Fruit fly (Drosophila melanogaster): ENCODE data around the gene CG8112.

CG8112 gene

dm6 chr3R:8694110-8694826 is 18.5 kb upstream of the CG8112 start:
- no peak for TF ChIP-seq Jra (GFP tag; optimal IDR thresholded peaks at IDR 0.05)
- TF ChIP-seq Sp1 (GFP tag; optimal IDR thresholded peaks at IDR 0.05): peak; percentile 79
- TF ChIP-seq CrebA (GFP tag; optimal IDR thresholded peaks at IDR 0.05; ENCODE audit: borderline replicate concordance): peak; percentile 39

DNA sequence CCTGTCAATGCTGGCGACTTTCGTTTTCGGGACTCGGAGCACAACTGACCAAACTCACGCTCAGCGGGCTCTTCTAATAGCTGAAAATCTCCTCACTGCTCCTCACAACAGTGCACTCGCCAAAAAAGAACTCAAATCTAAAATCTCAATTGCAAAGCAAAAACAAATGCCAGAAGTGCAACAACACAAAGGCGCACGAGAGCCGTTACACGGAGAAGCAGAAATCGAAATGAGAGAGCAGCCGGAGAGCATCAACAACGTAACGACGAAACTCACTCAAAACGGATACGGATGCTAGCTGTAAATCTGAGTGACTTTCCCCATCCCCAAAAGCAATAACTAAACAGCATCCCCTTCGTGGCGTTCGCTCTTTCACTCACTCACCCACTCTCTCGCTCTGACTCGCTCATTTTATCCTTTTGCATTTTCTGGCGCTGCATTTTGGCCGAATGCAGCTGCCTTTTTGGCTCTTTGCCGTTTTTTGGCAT is 14.9 kb upstream of the CG8112 start, which contains the start of gene hb:
Gene hb (minus strand): TSS at position 51 of the 488 bp plus-strand sequence.
- TF ChIP-seq HLH106 (tag; optimal IDR thresholded peaks at IDR 0.05) (no peak), GATAd (GFP tag; optimal IDR thresholded peaks at IDR 0.05) (no peak), woc (GFP tag; optimal IDR thresholded peaks at IDR 0.05) (no peak), OdsH (GFP tag; optimal IDR thresholded peaks at IDR 0.05) (no peak), Mio (GFP tag; optimal IDR thresholded peaks at IDR 0.05) (no peak), brk (GFP tag; optimal IDR thresholded peaks at IDR 0.05) (no peak), Dif (GFP tag; optimal IDR thresholded peaks at IDR 0.05; ENCODE audit: partially characterized antibody) (no peak), sage (GFP tag; optimal IDR thresholded peaks at IDR 0.05) (no peak), sv (GFP tag; optimal IDR thresholded peaks at IDR 0.05) (no peak), dmrt93B (GFP tag; optimal IDR thresholded peaks at IDR 0.05) (no peak), CG32264 (GFP tag; optimal IDR thresholded peaks at IDR 0.05) (no peak), tai (GFP tag; optimal IDR thresholded peaks at IDR 0.05) (no peak), rgr (GFP tag; optimal IDR thresholded peaks at IDR 0.05) (no peak)

dm6 chr3R:8699230-8699629 is 13.5 kb upstream of the CG8112 start:
- TF ChIP-seq Dfd (GFP tag; optimal IDR thresholded peaks at IDR 0.05) (no peak), fru (GFP tag; optimal IDR thresholded peaks at IDR 0.05) (no peak), lola (GFP tag; optimal IDR thresholded peaks at IDR 0.05) (no peak), Vsx2 (GFP tag; optimal IDR thresholded peaks at IDR 0.05; ENCODE audit: partially characterized antibody) (no peak), dmrt93B (GFP tag; optimal IDR thresholded peaks at IDR 0.05) (no peak), Rel (GFP tag; optimal IDR thresholded peaks at IDR 0.05) (no peak), Rel (tag; optimal IDR thresholded peaks at IDR 0.05) (no peak), N (GFP tag; optimal IDR thresholded peaks at IDR 0.05) (no peak), OdsH (GFP tag; optimal IDR thresholded peaks at IDR 0.05) (no peak), psq (GFP tag; optimal IDR thresholded peaks at IDR 0.05) (no peak), Dif (GFP tag; optimal IDR thresholded peaks at IDR 0.05; ENCODE audit: partially characterized antibody) (no peak), sage (GFP tag; optimal IDR thresholded peaks at IDR 0.05) (no peak), CG9705 (GFP tag; optimal IDR thresholded peaks at IDR 0.05) (no peak), ey (GFP tag; optimal IDR thresholded peaks at IDR 0.05) (no peak), HLH106 (tag; optimal IDR thresholded peaks at IDR 0.05) (no peak)

- TF ChIP-seq CG9705 (GFP tag; optimal IDR thresholded peaks at IDR 0.05) (no peak), Dif (GFP tag; optimal IDR thresholded peaks at IDR 0.05; ENCODE audit: partially characterized antibody) (no peak), OdsH (GFP tag; optimal IDR thresholded peaks at IDR 0.05) (no peak), dsf (GFP tag; optimal IDR thresholded peaks at IDR 0.05; ENCODE audit: borderline replicate concordance) (no peak), Rel (GFP tag; optimal IDR thresholded peaks at IDR 0.05) (no peak), Rel (tag; optimal IDR thresholded peaks at IDR 0.05) (no peak), foxo (GFP tag; optimal IDR thresholded peaks at IDR 0.05) (no peak), usp (GFP tag; optimal IDR thresholded peaks at IDR 0.05) (no peak), CrebA (GFP tag; optimal IDR thresholded peaks at IDR 0.05; ENCODE audit: borderline replicate concordance) (no peak)
These were observed 12.1 kb upstream of the CG8112 start for dm6 chr3R:8700660-8701059.

- no peak for TF ChIP-seq Myc (optimal IDR thresholded peaks at IDR 0.05)
- no peak for TF ChIP-seq jim (GFP tag; optimal IDR thresholded peaks at IDR 0.05)
- TF ChIP-seq usp (GFP tag; optimal IDR thresholded peaks at IDR 0.05): no peak
- TF ChIP-seq br (GFP tag; optimal IDR thresholded peaks at IDR 0.05): no peak
- TF ChIP-seq rgr (GFP tag; optimal IDR thresholded peaks at IDR 0.05): no peak
- TF ChIP-seq sv (GFP tag; optimal IDR thresholded peaks at IDR 0.05): no peak
- no peak for TF ChIP-seq lola (GFP tag; optimal IDR thresholded peaks at IDR 0.05)
- TF ChIP-seq Dif (GFP tag; optimal IDR thresholded peaks at IDR 0.05; ENCODE audit: partially characterized antibody): no peak
- TF ChIP-seq dl (GFP tag; optimal IDR thresholded peaks at IDR 0.05; ENCODE audit: insufficient read depth in 1 of 2, partially characterized antibody in 2 of 2): no peak
- no peak for TF ChIP-seq Hr83 (GFP tag; optimal IDR thresholded peaks at IDR 0.05; ENCODE audit: poor library complexity, severe bottlenecking)
These were observed 11.5 kb upstream of the CG8112 start for dm6 chr3R:8701197-8701596.
